Fruit fly (Drosophila melanogaster) whole organism, prepupa: ENCODE results near the gene CG1789.

Experiments
- CG10631 ChIP-seq: fragments of 200-800 bp; sonication (Bioruptor generic); optimal IDR thresholded peaks from 2 replicates; lab custom pipeline; 2016; ENCODE audit warnings: missing biosample characterization, missing genetic modification characterization
- CG10669 ChIP-seq: fragments of 200-800 bp; sonication (Bioruptor generic); optimal IDR thresholded peaks from 3 replicates; lab custom pipeline; 2018; ENCODE audit warnings: missing biosample characterization, mild to moderate bottlenecking, missing genetic modification characterization, moderate library complexity
- CG11294 ChIP-seq: fragments of 200-800 bp; sonication (Bioruptor generic); IDR thresholded peaks from 2 replicates; pipeline ENCODE4 v1.3.6; 2022; ENCODE audit warnings: missing biosample characterization, missing genetic modification characterization
- CG11762 ChIP-seq: fragments of 200-800 bp; sonication (Bioruptor generic); optimal IDR thresholded peaks from 3 replicates; lab custom pipeline; 2016; ENCODE audit warnings: missing biosample characterization, missing genetic modification characterization; ENCODE audit not compliant: insufficient read depth
- CG11902 ChIP-seq: fragments of 200-800 bp; sonication (Bioruptor generic); optimal IDR thresholded peaks from 3 replicates; lab custom pipeline; 2016; ENCODE audit warnings: missing biosample characterization, missing genetic modification characterization
- CG16779 ChIP-seq: fragments of 200-800 bp; sonication (Bioruptor generic); optimal IDR thresholded peaks from 3 replicates; lab custom pipeline; 2017; ENCODE audit warnings: missing biosample characterization, mild to moderate bottlenecking, missing genetic modification characterization
- CG31627 ChIP-seq: fragments of 200-800 bp; sonication (Bioruptor generic); optimal IDR thresholded peaks from 3 replicates; lab custom pipeline; 2016; ENCODE audit warnings: missing biosample characterization, missing genetic modification characterization
- CG4318 ChIP-seq: fragments of 200-800 bp; sonication (Bioruptor generic); optimal IDR thresholded peaks from 3 replicates; lab custom pipeline; 2017; ENCODE audit warnings: missing biosample characterization, mild to moderate bottlenecking, missing genetic modification characterization
- CG6163 ChIP-seq: fragments of 200-800 bp; sonication (Bioruptor generic); IDR thresholded peaks from 3 replicates; pipeline ENCODE4 v1.3.6; 2022; ENCODE audit warnings: missing biosample characterization, missing genetic modification characterization
- CG6276 ChIP-seq: fragments of 200-800 bp; sonication (Bioruptor generic); optimal IDR thresholded peaks from 2 replicates; lab custom pipeline; 2017; ENCODE audit warnings: missing biosample characterization, mild to moderate bottlenecking, missing genetic modification characterization
- CG6854 ChIP-seq: fragments of 200-800 bp; sonication (Bioruptor generic); optimal IDR thresholded peaks from 2 replicates; lab custom pipeline; 2017; ENCODE audit warnings: missing biosample characterization, mild to moderate bottlenecking, missing genetic modification characterization
- CG7368 ChIP-seq: fragments of 200-800 bp; sonication (Bioruptor generic); optimal IDR thresholded peaks from 3 replicates; lab custom pipeline; 2016; ENCODE audit warnings: missing biosample characterization, missing genetic modification characterization
- CG8119 ChIP-seq: fragments of 200-800 bp; sonication (Bioruptor generic); IDR thresholded peaks from 3 replicates; pipeline ENCODE4 v1.3.6; 2022; ENCODE audit warnings: missing biosample characterization, missing genetic modification characterization
- CG8319 ChIP-seq: fragments of 200-800 bp; sonication (Bioruptor generic); optimal IDR thresholded peaks from 3 replicates; lab custom pipeline; 2016; ENCODE audit warnings: missing biosample characterization, missing genetic modification characterization
- CG9139 ChIP-seq: fragments of 200-800 bp; sonication (Bioruptor generic); optimal IDR thresholded peaks from 3 replicates; lab custom pipeline; 2017; ENCODE audit warnings: missing biosample characterization, mild to moderate bottlenecking, missing genetic modification characterization
- Eip75B ChIP-seq: fragments of 200-800 bp; sonication (Bioruptor generic); optimal IDR thresholded peaks from 3 replicates; lab custom pipeline; 2016; ENCODE audit warnings: missing biosample characterization, missing genetic modification characterization
- Eip78C ChIP-seq: fragments of 200-800 bp; sonication (Bioruptor generic); peaks from one replicate; lab custom pipeline; 2016; ENCODE audit warnings: missing biosample characterization, missing genetic modification characterization
- Ets21C ChIP-seq: fragments of 200-800 bp; sonication (Bioruptor generic); optimal IDR thresholded peaks from 3 replicates; lab custom pipeline; 2016; ENCODE audit warnings: missing biosample characterization, missing genetic modification characterization
- Ets96B ChIP-seq: fragments of 200-800 bp; optimal IDR thresholded peaks from 2 replicates; lab custom pipeline; 2019; ENCODE audit warnings: missing biosample characterization, mild to moderate bottlenecking, missing genetic modification characterization, moderate library complexity
- Hr38 ChIP-seq: sonication (Bioruptor generic); optimal IDR thresholded peaks from 2 replicates; lab custom pipeline; 2016; ENCODE audit warnings: missing biosample characterization, missing genetic modification characterization
- Hr39 ChIP-seq: fragments of 200-800 bp; sonication (Bioruptor generic); optimal IDR thresholded peaks from 2 replicates; lab custom pipeline; 2016; ENCODE audit warnings: missing biosample characterization, missing genetic modification characterization
- Lpt ChIP-seq: fragments of 200-800 bp; sonication (Bioruptor generic); optimal IDR thresholded peaks from 3 replicates; lab custom pipeline; 2016; ENCODE audit warnings: missing biosample characterization, missing genetic modification characterization
- Met ChIP-seq: fragments of 200-800 bp; sonication (Bioruptor generic); optimal IDR thresholded peaks from 3 replicates; lab custom pipeline; 2016; ENCODE audit warnings: missing biosample characterization, missing genetic modification characterization
- Smox ChIP-seq: fragments of 200-800 bp; sonication (Bioruptor generic); optimal IDR thresholded peaks from 3 replicates; lab custom pipeline; 2016; ENCODE audit warnings: missing biosample characterization, missing genetic modification characterization
- Sox102F ChIP-seq: fragments of 200-800 bp; sonication (Bioruptor generic); optimal IDR thresholded peaks from 2 replicates; lab custom pipeline; 2016; ENCODE audit warnings: missing biosample characterization, mild to moderate bottlenecking, missing genetic modification characterization
- Sox14 ChIP-seq: fragments of 200-800 bp; sonication (Bioruptor generic); optimal IDR thresholded peaks from 3 replicates; lab custom pipeline; 2016; ENCODE audit warnings: missing biosample characterization, missing genetic modification characterization
- achi ChIP-seq: fragments of 200-800 bp; sonication (Bioruptor generic); optimal IDR thresholded peaks from 3 replicates; lab custom pipeline; 2016; ENCODE audit warnings: missing biosample characterization, missing genetic modification characterization
- cyc ChIP-seq: fragments of 200-800 bp; sonication (Bioruptor generic); optimal IDR thresholded peaks from 3 replicates; lab custom pipeline; 2016; ENCODE audit warnings: missing biosample characterization, missing genetic modification characterization
- dac ChIP-seq: fragments of 200-800 bp; sonication (Bioruptor generic); optimal IDR thresholded peaks from 2 replicates; lab custom pipeline; 2017; ENCODE audit warnings: missing biosample characterization, mild to moderate bottlenecking, missing genetic modification characterization
- dsx ChIP-seq: fragments of 200-800 bp; optimal IDR thresholded peaks from 3 replicates; lab custom pipeline; 2019; ENCODE audit warnings: missing biosample characterization, mild to moderate bottlenecking, missing genetic modification characterization, moderate library complexity; ENCODE audit not compliant: poor library complexity, severe bottlenecking
- eg ChIP-seq: fragments of 200-800 bp; sonication (Bioruptor generic); IDR thresholded peaks from 3 replicates; pipeline ENCODE4 v1.3.6; 2022; ENCODE audit warnings: missing biosample characterization, missing genetic modification characterization
- esn ChIP-seq: fragments of 200-800 bp; sonication (Bioruptor generic); optimal IDR thresholded peaks from 2 replicates; lab custom pipeline; 2016; ENCODE audit warnings: missing biosample characterization, mild to moderate bottlenecking, missing genetic modification characterization, moderate library complexity
- lz ChIP-seq: fragments of 200-800 bp; sonication (Bioruptor generic); optimal IDR thresholded peaks from 3 replicates; lab custom pipeline; 2016; ENCODE audit warnings: missing biosample characterization, missing genetic modification characterization
- pdm3 ChIP-seq: fragments of 200-800 bp; sonication (Bioruptor generic); optimal IDR thresholded peaks from 3 replicates; lab custom pipeline; 2016; ENCODE audit warnings: missing biosample characterization, missing genetic modification characterization
- salr ChIP-seq, 2 experiments: fragments of 200-800 bp; sonication (Bioruptor generic); optimal IDR thresholded peaks; 3 replicates each; lab custom pipeline; 2016 to 2018; ENCODE audit warnings: missing biosample characterization in 2 of 2, missing genetic modification characterization in 2 of 2, mild to moderate bottlenecking in 1 of 2
- spab ChIP-seq: fragments of 200-800 bp; sonication (Bioruptor generic); optimal IDR thresholded peaks from 2 replicates; lab custom pipeline; 2017; ENCODE audit warnings: missing biosample characterization, mild to moderate bottlenecking, missing genetic modification characterization, missing genetic modification reagents
- ss ChIP-seq, 2 experiments: fragments of 200-800 bp; sonication (Bioruptor generic); optimal IDR thresholded peaks; 2 replicates in 1 of 2; 3 replicates in 1 of 2; lab custom pipeline; 2017 to 2018; ENCODE audit warnings: mild to moderate bottlenecking in 2 of 2, missing biosample characterization in 2 of 2, missing genetic modification characterization in 2 of 2, moderate library complexity in 1 of 2
- svp ChIP-seq: fragments of 200-800 bp; sonication (Bioruptor generic); peaks from one replicate; lab custom pipeline; 2016; ENCODE audit warnings: missing biosample characterization, missing genetic modification characterization
- topi ChIP-seq: fragments of 200-800 bp; sonication (Bioruptor generic); optimal IDR thresholded peaks from 3 replicates; lab custom pipeline; 2016; ENCODE audit warnings: missing biosample characterization, missing genetic modification characterization
- vri ChIP-seq: fragments of 200-800 bp; sonication (Bioruptor generic); optimal IDR thresholded peaks from 3 replicates; lab custom pipeline; 2016; ENCODE audit warnings: missing biosample characterization, mild to moderate bottlenecking, missing genetic modification characterization

Gene CG1789

dm6 chrX:8755352-8755751 is 35.0 kb downstream of the CG1789 start (continued):
- peak; percentile 42 for TF ChIP-seq CG7368 (GFP tag; lab: Kevin White, UChicago)
- TF ChIP-seq Sox14 (GFP tag; lab: Kevin White, UChicago) = peak; percentile 61
- TF ChIP-seq Eip75B (GFP tag; lab: Kevin White, UChicago) = peak; percentile 60
- TF ChIP-seq CG11902 (GFP tag; lab: Kevin White, UChicago) = peak; percentile 47
- peak; percentile 79 for TF ChIP-seq CG6163 (GFP tag; lab: Robert Waterston, UW)
- peak; percentile 47 for TF ChIP-seq CG31627 (GFP tag; lab: Kevin White, UChicago)
- TF ChIP-seq vri = peak; percentile 10
- peak; percentile 63 for TF ChIP-seq eg (GFP tag; lab: Robert Waterston, UW)
- peak; percentile 57 for TF ChIP-seq CG9139 (GFP tag; lab: Kevin White, UChicago)
- peak; percentile 31 for TF ChIP-seq CG4318 (GFP tag; lab: Kevin White, UChicago)
- TF ChIP-seq esn (GFP tag; lab: Kevin White, UChicago) = peak; percentile 46
- TF ChIP-seq spab (GFP tag; lab: Kevin White, UChicago) = peak; percentile 66
- TF ChIP-seq achi (GFP tag; lab: Kevin White, UChicago) = peak; percentile 61
- TF ChIP-seq CG8119 (GFP tag; lab: Robert Waterston, UW) = peak; percentile 53; the same call in 2 of the 3 replicates
- peak; percentile 67 for TF ChIP-seq CG10669
- TF ChIP-seq CG6854 = peak; percentile 2
- peak; percentile 54 for TF ChIP-seq lz (GFP tag; lab: Kevin White, UChicago)
- TF ChIP-seq CG6276 = peak; percentile 13
- peak; percentile 92 for TF ChIP-seq Eip78C (GFP tag; lab: Kevin White, UChicago)
- peak; percentile 56 for TF ChIP-seq Hr39 (GFP tag; lab: Kevin White, UChicago)
- TF ChIP-seq CG16779 (tag; lab: Kevin White, UChicago) = peak; percentile 8
- peak; percentile 34 for TF ChIP-seq Ets21C
- no peak for TF ChIP-seq Hr38 (GFP tag; lab: Kevin White, UChicago)
- peak; percentile 22 for TF ChIP-seq CG8319
- peak; percentile 49 for TF ChIP-seq CG11762 (GFP tag; lab: Kevin White, UChicago)
- TF ChIP-seq Lpt (GFP tag; lab: Kevin White, UChicago) = peak; percentile 32
- peak; percentile 59 for TF ChIP-seq pdm3 (GFP tag; lab: Kevin White, UChicago)
- peak; percentile 70 for TF ChIP-seq CG10631 (GFP tag; lab: Kevin White, UChicago)

dm6 chrX:8757775-8758363 is 37.5 kb downstream of the CG1789 start:
- TF ChIP-seq CG6854 (no peak), CG11294 (GFP tag; lab: Robert Waterston, UW) (no peak), ss (GFP tag; optimal IDR thresholded peaks at IDR 0.05; lab: Kevin White, UChicago) (peak in 1 of 2 experiments; percentile 3), Eip78C (GFP tag; lab: Kevin White, UChicago) (peak; percentile 37), salr (GFP tag; optimal IDR thresholded peaks at IDR 0.05; lab: Kevin White, UChicago) (no peak), CG9139 (GFP tag; lab: Kevin White, UChicago) (no peak), CG16779 (tag; lab: Kevin White, UChicago) (no peak), CG8119 (GFP tag; lab: Robert Waterston, UW) (no peak), Sox102F (no peak), eg (GFP tag; lab: Robert Waterston, UW) (no peak)

DNA sequence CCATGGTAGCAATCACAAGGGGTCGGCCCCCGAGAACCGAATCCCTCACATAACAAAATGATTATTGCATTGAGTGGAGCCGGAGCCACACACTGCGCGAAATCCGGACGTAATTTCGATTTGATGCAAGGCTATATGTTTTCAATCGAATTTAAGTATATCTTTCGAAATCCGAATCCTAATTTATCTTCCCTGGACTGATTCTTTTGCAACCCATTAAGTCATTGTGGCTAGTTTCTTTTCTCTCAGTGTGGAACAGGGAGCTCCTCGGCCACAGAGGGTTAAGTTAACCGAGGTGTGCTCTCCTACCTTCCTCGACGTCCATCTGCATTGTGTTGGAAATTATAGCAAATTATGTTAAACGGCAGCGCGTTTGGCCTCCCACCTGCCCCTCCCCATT is 41.9 kb downstream of the CG1789 start:
- TF ChIP-seq achi (GFP tag; lab: Kevin White, UChicago) (peak; percentile 7), dac (GFP tag; lab: Kevin White, UChicago) (no peak), Smox (GFP tag; lab: Kevin White, UChicago) (peak; percentile 12), pdm3 (GFP tag; lab: Kevin White, UChicago) (no peak), topi (GFP tag; lab: Kevin White, UChicago) (peak; percentile 19), esn (GFP tag; lab: Kevin White, UChicago) (no peak), CG9139 (GFP tag; lab: Kevin White, UChicago) (no peak), Met (GFP tag; lab: Kevin White, UChicago) (peak; percentile 41), dsx (GFP tag; lab: Kevin White, UChicago) (peak; percentile 26), Hr39 (GFP tag; lab: Kevin White, UChicago) (peak; percentile 6), CG31627 (GFP tag; lab: Kevin White, UChicago) (peak; percentile 12), vri (peak; percentile 11), svp (GFP tag; lab: Kevin White, UChicago) (peak; percentile 74), CG6276 (no peak), Ets96B (tag; lab: Kevin White, UChicago) (peak; percentile 2), cyc (GFP tag; lab: Kevin White, UChicago) (peak; percentile 2), Eip78C (GFP tag; lab: Kevin White, UChicago) (peak; percentile 79)
